Worm (Caenorhabditis elegans) whole organism, young adult: ENCODE results near the gene F11D11.12.
"Not testable (repeated sequence)": the region's sequence is repeated elsewhere in the genome, so short reads cannot be mapped to it uniquely, and the experiment has no call there.

Experiments used
- F10E7.11 ChIP-seq: sonication (generic microtip); optimal IDR thresholded peaks from 2 replicates; lab custom pipeline; 2017; ENCODE audit warnings: mild to moderate bottlenecking, missing genetic modification characterization, moderate library complexity, missing compliant biosample characterization
- bed-1 ChIP-seq: fragments of 200-800 bp; sonication (Bioruptor generic); IDR thresholded peaks from 2 replicates; pipeline ENCODE4 v1.3.6; 2022; ENCODE audit warnings: missing genetic modification reagents, missing genetic modification characterization, missing compliant biosample characterization
- ceh-40 ChIP-seq: fragments of 200-800 bp; sonication (Bioruptor generic); IDR thresholded peaks from 2 replicates; pipeline ENCODE4 v1.3.6; 2022; ENCODE audit warnings: missing genetic modification characterization, missing compliant biosample characterization
- him-1 ChIP-seq: sonication (generic microtip); optimal IDR thresholded peaks from 2 replicates; lab custom pipeline; 2016; ENCODE audit warnings: missing genotype, missing genetic modification reagents, missing genetic modification characterization, missing compliant biosample characterization
- pha-4 ChIP-seq: fragments of 150-350 bp; sonication (generic microtip); optimal IDR thresholded peaks from 2 replicates; lab custom pipeline; 2014; ENCODE audit warnings: missing biosample characterization, missing genetic modification reagents, missing genetic modification characterization
- unc-130 ChIP-seq: sonication (generic microtip); optimal IDR thresholded peaks from 2 replicates; lab custom pipeline; 2016; ENCODE audit warnings: missing genetic modification reagents, missing genetic modification characterization, missing compliant biosample characterization
- unc-62 ChIP-seq: fragments of 150-350 bp; optimal IDR thresholded peaks from 2 replicates; lab custom pipeline; 2014; ENCODE audit warnings: missing biosample characterization, missing genetic modification reagents, missing genetic modification characterization
- ztf-28 ChIP-seq: fragments of 200-800 bp; sonication (Bioruptor generic); IDR thresholded peaks from 2 replicates; pipeline ENCODE4 v1.3.6; 2022; ENCODE audit warnings: missing genetic modification reagents, missing genetic modification characterization, missing compliant biosample characterization

DNA sequence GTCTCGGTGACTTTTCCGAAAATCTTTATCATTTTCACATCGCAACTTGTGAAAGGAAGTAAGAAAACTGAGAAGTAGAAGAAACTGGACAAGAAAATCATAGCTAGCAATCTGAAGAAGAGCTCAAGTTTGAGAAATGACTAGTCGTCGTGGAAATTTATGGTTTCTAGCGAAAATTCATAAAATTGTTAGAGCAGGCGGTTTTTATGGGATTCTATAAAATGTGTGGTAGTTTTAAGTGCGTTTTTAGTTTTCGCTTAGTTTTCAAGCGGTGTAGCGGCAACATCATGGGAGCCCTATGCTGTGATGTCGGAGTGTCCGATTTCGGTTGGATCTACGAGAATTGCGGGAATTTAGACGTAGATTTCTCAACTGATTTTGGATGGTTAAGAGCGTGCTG is 3.8 kb upstream of the F11D11.12 start, which contains the start of gene clec-254:
- not testable (repeated sequence) for TF ChIP-seq him-1 (tag; lab: Kevin White, UChicago); pha-4; unc-62 (GFP tag; lab: Kevin White, UChicago); ceh-40 (GFP tag; lab: Robert Waterston, UW); bed-1 (GFP tag; lab: Robert Waterston, UW); F10E7.11 (tag; lab: Kevin White, UChicago); unc-130; ztf-28 (GFP tag; lab: Robert Waterston, UW)
